Worm (Caenorhabditis elegans) whole organism, L4 larva: Measurements from ENCODE around the gene lurp-3.

Source experiments
- R02D3.7 ChIP-seq: fragments of 150-350 bp; sonication (generic microtip); optimal IDR thresholded peaks from 3 replicates; lab custom pipeline; 2014; ENCODE audit warnings: missing biosample characterization, missing genetic modification characterization
- T20F7.1 ChIP-seq: fragments of 200-800 bp; sonication (Bioruptor generic); optimal IDR thresholded peaks from 2 replicates; lab custom pipeline; 2018; ENCODE audit warnings: mild to moderate bottlenecking, missing genetic modification characterization, missing compliant biosample characterization
- T26A8.4 ChIP-seq: fragments of 200-800 bp; sonication (Bioruptor generic); IDR thresholded peaks from 2 replicates; pipeline ENCODE4 v1.3.6; 2022; ENCODE audit warnings: missing genetic modification characterization, missing compliant biosample characterization
- ZK546.5 ChIP-seq, 2 experiments: sonication (generic microtip); optimal IDR thresholded peaks; 2 replicates each; lab custom pipeline; 2017; ENCODE audit warnings: missing biosample characterization in 2 of 2, missing genetic modification characterization in 2 of 2
- aha-1 ChIP-seq: fragments of 150-350 bp; peaks from one replicate; lab custom pipeline; 2014; ENCODE audit warnings: missing biosample characterization, missing genetic modification characterization
- aly-2 ChIP-seq: sonication (generic microtip); optimal IDR thresholded peaks from 2 replicates; lab custom pipeline; 2018; ENCODE audit warnings: missing biosample characterization, missing genetic modification characterization
- ama-1 ChIP-seq: fragments of 150-350 bp; optimal IDR thresholded peaks from 2 replicates; lab custom pipeline; 2014; ENCODE audit warnings: inconsistent platforms, mixed read lengths
- arid-1 ChIP-seq: fragments of 200-800 bp; sonication (Bioruptor generic); conservative IDR thresholded peaks from 2 replicates; pipeline ENCODE4 v1.3.6; 2022; ENCODE audit warnings: missing genetic modification reagents, missing genetic modification characterization, missing compliant biosample characterization
- ces-1 ChIP-seq: fragments of 150-350 bp; sonication (generic microtip); optimal IDR thresholded peaks from 4 replicates; lab custom pipeline; 2014; ENCODE audit warnings: missing biosample characterization, missing genetic modification reagents, missing genetic modification characterization
- daf-16 ChIP-seq, 3 experiments: sonication (generic microtip); optimal IDR thresholded peaks; 2 replicates each; lab custom pipeline; 2016 to 2017; ENCODE audit warnings: missing genetic modification characterization in 3 of 3, missing genetic modification reagents in 3 of 3, mild to moderate bottlenecking in 2 of 3, missing compliant biosample characterization in 2 of 3, missing biosample characterization in 1 of 3, moderate library complexity in 1 of 3
- daf-8 ChIP-seq: fragments of 200-800 bp; sonication (Bioruptor generic); IDR thresholded peaks from 2 replicates; pipeline ENCODE4 v1.3.6; 2022; ENCODE audit warnings: missing genetic modification characterization, missing compliant biosample characterization
- dmd-6 ChIP-seq: fragments of 200-800 bp; sonication (Bioruptor generic); IDR thresholded peaks from 2 replicates; pipeline ENCODE4 v1.3.6; 2022; ENCODE audit warnings: missing genetic modification reagents, missing genetic modification characterization, missing compliant biosample characterization
- dmd-8 ChIP-seq: fragments of 200-800 bp; sonication (Bioruptor generic); IDR thresholded peaks from 2 replicates; pipeline ENCODE4 v1.3.6; 2022; ENCODE audit warnings: missing genetic modification characterization, missing compliant biosample characterization
- dve-1 ChIP-seq: sonication (generic microtip); optimal IDR thresholded peaks from 2 replicates; lab custom pipeline; 2017; ENCODE audit warnings: antibody characterized with exemption, mild to moderate bottlenecking, missing genetic modification characterization, missing compliant biosample characterization; ENCODE audit not compliant: insufficient read depth
- fos-1 ChIP-seq: fragments of 150-350 bp; optimal IDR thresholded peaks from 2 replicates; lab custom pipeline; 2014; ENCODE audit warnings: missing biosample characterization, missing genetic modification characterization
- hif-1 ChIP-seq, 2 experiments: sonication (generic microtip); optimal IDR thresholded peaks; 2 replicates each; lab custom pipeline; 2016 to 2017; ENCODE audit warnings: missing compliant biosample characterization in 2 of 2, missing genetic modification characterization in 2 of 2, missing genetic modification reagents in 2 of 2, missing genotype in 2 of 2, mild to moderate bottlenecking in 1 of 2
- hlh-11 ChIP-seq: fragments of 200-800 bp; sonication (Bioruptor generic); optimal IDR thresholded peaks from 2 replicates; lab custom pipeline; 2018; ENCODE audit warnings: mild to moderate bottlenecking, missing genetic modification characterization, missing compliant biosample characterization
- jun-1 ChIP-seq: fragments of 150-350 bp; optimal IDR thresholded peaks from 2 replicates; lab custom pipeline; 2014; ENCODE audit warnings: missing biosample characterization, missing genetic modification reagents, missing genetic modification characterization
- lim-7 ChIP-seq: fragments of 200-800 bp; sonication (Bioruptor generic); IDR thresholded peaks from 2 replicates; pipeline ENCODE4 v1.3.6; 2022; ENCODE audit warnings: missing genetic modification characterization, missing compliant biosample characterization
- lin-38 ChIP-seq: fragments of 200-800 bp; sonication (Bioruptor generic); IDR thresholded peaks from 2 replicates; pipeline ENCODE4 v1.3.6; 2022; ENCODE audit warnings: missing genetic modification reagents, missing genetic modification characterization, missing compliant biosample characterization
- lin-39 ChIP-seq: fragments of 150-350 bp; optimal IDR thresholded peaks from 2 replicates; lab custom pipeline; 2014; ENCODE audit warnings: missing biosample characterization, missing genetic modification reagents, missing genetic modification characterization
- mdl-1 ChIP-seq, 2 experiments: fragments of 150-350 bp in 1 of 2; sonication (generic microtip) in 1 of 2; optimal IDR thresholded peaks; 2 replicates each; lab custom pipeline; 2014 to 2017; ENCODE audit warnings: missing biosample characterization in 2 of 2, missing genetic modification characterization in 2 of 2
- mdt-29 ChIP-seq: fragments of 200-800 bp; sonication (Bioruptor generic); IDR thresholded peaks from 2 replicates; pipeline ENCODE4 v1.3.6; 2022; ENCODE audit warnings: missing genetic modification reagents, missing genetic modification characterization, missing compliant biosample characterization
- mep-1 ChIP-seq: fragments of 150-350 bp; sonication (generic microtip); optimal IDR thresholded peaks from 3 replicates; lab custom pipeline; 2014; ENCODE audit warnings: missing biosample characterization, missing genetic modification characterization
- mes-2 ChIP-seq: sonication (generic microtip); optimal IDR thresholded peaks from 2 replicates; lab custom pipeline; 2016; ENCODE audit warnings: missing genotype, mild to moderate bottlenecking, missing genetic modification characterization, missing compliant biosample characterization; ENCODE audit not compliant: poor library complexity, severe bottlenecking
- nhr-11 ChIP-seq: fragments of 150-350 bp; optimal IDR thresholded peaks from 2 replicates; lab custom pipeline; 2014; ENCODE audit warnings: missing biosample characterization, missing genetic modification characterization
- nhr-111 ChIP-seq: fragments of 200-800 bp; sonication (Bioruptor generic); optimal IDR thresholded peaks from 2 replicates; lab custom pipeline; 2018; ENCODE audit warnings: mild to moderate bottlenecking, missing genetic modification characterization, missing compliant biosample characterization
- nhr-237 ChIP-seq: sonication (generic microtip); optimal IDR thresholded peaks from 2 replicates; lab custom pipeline; 2017; ENCODE audit warnings: missing biosample characterization, missing genetic modification characterization
- nhr-42 ChIP-seq: fragments of 200-800 bp; sonication (Bioruptor generic); IDR thresholded peaks from 2 replicates; pipeline ENCODE4 v1.3.6; 2022; ENCODE audit warnings: missing genetic modification characterization, missing compliant biosample characterization
- nhr-6 ChIP-seq: fragments of 150-350 bp; optimal IDR thresholded peaks from 2 replicates; lab custom pipeline; 2014; ENCODE audit warnings: missing biosample characterization, missing genetic modification characterization
- pha-4 ChIP-seq, 2 experiments: fragments of 150-350 bp in 1 of 2; fragments of 200-800 bp in 1 of 2; sonication (Bioruptor generic) in 1 of 2; IDR thresholded peaks in 1 of 2; optimal IDR thresholded peaks in 1 of 2; 2 replicates each; pipeline versions ENCODE4 v1.3.6 to Lab custom; 2014 to 2022; ENCODE audit warnings: missing genetic modification characterization in 2 of 2, missing genetic modification reagents in 2 of 2, missing biosample characterization in 1 of 2, missing compliant biosample characterization in 1 of 2
- spr-1 ChIP-seq: sonication (generic microtip); optimal IDR thresholded peaks from 2 replicates; lab custom pipeline; 2016; ENCODE audit warnings: mild to moderate bottlenecking, missing genetic modification characterization, missing compliant biosample characterization
- tra-1 ChIP-seq: fragments of 200-800 bp; sonication (Bioruptor generic); IDR thresholded peaks from 2 replicates; pipeline ENCODE4 v1.3.6; 2022; ENCODE audit warnings: missing genetic modification reagents, missing genetic modification characterization, missing compliant biosample characterization
- zfp-2 ChIP-seq: sonication (generic microtip); optimal IDR thresholded peaks from 2 replicates; lab custom pipeline; 2016; ENCODE audit warnings: mild to moderate bottlenecking, missing genetic modification characterization, missing compliant biosample characterization
- ztf-7 ChIP-seq: fragments of 150-350 bp; optimal IDR thresholded peaks from 2 replicates; lab custom pipeline; 2014; ENCODE audit warnings: missing biosample characterization, missing genetic modification characterization

lurp-3 gene

DNA sequence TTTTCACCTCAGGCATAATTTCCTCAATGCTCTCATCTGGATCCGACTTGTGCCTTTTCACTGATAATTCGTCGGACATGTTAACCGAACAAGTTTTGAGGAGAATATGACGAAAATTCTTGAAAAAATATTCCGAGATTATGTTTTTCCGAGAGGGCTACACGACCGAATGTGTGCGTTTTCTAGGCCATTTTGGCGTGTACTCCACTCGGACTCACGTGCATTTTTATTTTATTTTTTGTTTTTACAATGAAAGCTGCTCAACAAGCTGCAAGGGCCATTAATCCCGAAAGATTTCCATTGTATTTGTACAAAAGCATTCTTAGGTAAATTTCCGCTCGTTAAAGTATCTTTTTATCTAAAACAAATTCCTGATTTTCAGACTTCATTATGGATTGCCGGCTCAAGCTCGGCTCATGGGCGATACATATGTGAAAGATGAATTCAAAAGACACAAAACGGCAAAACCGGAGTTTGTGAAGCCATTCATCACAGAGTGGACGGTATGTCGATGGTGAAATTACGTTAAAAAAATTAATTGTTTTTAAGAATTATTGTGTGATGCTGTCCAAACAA lies 12.7 kb downstream of the lurp-3 start, which contains the start of the genes F25H9.6 and F25H9.7 (continued):
- TF ChIP-seq nhr-11 (peak; percentile 54), T20F7.1 (peak; percentile 78), tra-1 (GFP tag; lab: Robert Waterston, UW) (peak; percentile 79; the same call in 1 of the 2 replicates), T26A8.4 (GFP tag; lab: Robert Waterston, UW) (peak; percentile 84), jun-1 (tag; lab: Kevin White, UChicago) (no peak), nhr-111 (GFP tag; lab: Kevin White, UChicago) (peak; percentile 45), ces-1 (no peak), mdl-1 (tag; optimal IDR thresholded peaks at IDR 0.05; lab: Kevin White, UChicago) (peak; percentile 72 to 91), zfp-2 (tag; lab: Kevin White, UChicago) (no peak), dmd-6 (GFP tag; lab: Robert Waterston, UW) (peak; percentile 93), lin-38 (GFP tag; lab: Robert Waterston, UW) (peak; percentile 79), nhr-42 (no peak), mdt-29 (peak; percentile 69; the same call in 1 of the 2 replicates), pha-4 (GFP tag; IDR thresholded peaks at IDR 0.05; lab: Robert Waterston, UW) (peak; percentile 36; the same call in 1 of the 2 replicates), pha-4 (tag; optimal IDR thresholded peaks at IDR 0.05; lab: Kevin White, UChicago) (no peak), nhr-237 (tag; lab: Kevin White, UChicago) (no peak), hif-1 (tag; optimal IDR thresholded peaks at IDR 0.05; lab: Kevin White, UChicago) (peak; percentile 2 to 96), dmd-8 (GFP tag; lab: Robert Waterston, UW) (0 out of 2 replicates have a peak, but pooled peaks have one; percentile 12), daf-8 (GFP tag; lab: Robert Waterston, UW) (no peak), ZK546.5 (tag; optimal IDR thresholded peaks at IDR 0.05; lab: Kevin White, UChicago) (no peak), lin-39 (tag; lab: Kevin White, UChicago) (no peak), dve-1 (tag; lab: Kevin White, UChicago) (peak; percentile 81), hlh-11 (tag; lab: Kevin White, UChicago) (peak; percentile 66), mep-1 (tag; lab: Kevin White, UChicago) (peak; percentile 65)
- TF ChIP-seq, all 104 proteins: peak for 57

DNA sequence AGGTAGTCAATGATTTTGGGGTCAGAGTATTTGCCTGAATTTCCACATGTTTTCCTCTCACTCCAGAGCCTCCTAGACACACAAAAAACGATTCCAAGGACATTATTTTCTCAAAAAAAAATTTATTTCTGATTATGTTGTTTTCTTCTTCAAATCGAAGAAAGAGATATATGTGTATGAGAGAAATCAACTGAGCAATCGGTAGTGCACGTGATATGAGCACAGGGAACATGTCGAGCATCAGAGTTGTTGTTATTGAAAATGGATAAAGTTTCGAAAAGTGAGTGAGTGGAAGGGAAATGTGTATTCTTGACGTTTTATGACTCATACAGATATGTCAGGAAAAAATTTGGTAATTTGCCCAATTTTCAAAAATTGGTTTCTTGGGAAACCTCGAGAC lies 16.5 kb downstream of the lurp-3 start:
- TF ChIP-seq daf-16 (GFP tag; optimal IDR thresholded peaks at IDR 0.05; lab: Kevin White, UChicago): peak in 1 of 2 experiments; percentile 59
- TF ChIP-seq daf-16 (tag; optimal IDR thresholded peaks at IDR 0.05; lab: Kevin White, UChicago): no peak
- no peak for TF ChIP-seq hif-1 (tag; optimal IDR thresholded peaks at IDR 0.05; lab: Kevin White, UChicago)
- TF ChIP-seq lim-7 (GFP tag; lab: Robert Waterston, UW): no peak
- no peak for TF ChIP-seq zfp-2 (tag; lab: Kevin White, UChicago)
- no peak for TF ChIP-seq ztf-7 (tag; lab: Kevin White, UChicago)
- no peak for TF ChIP-seq fos-1 (tag; lab: Kevin White, UChicago)
- TF ChIP-seq nhr-11: peak; percentile 14
- no peak for TF ChIP-seq spr-1 (tag; lab: Kevin White, UChicago)
- TF ChIP-seq nhr-6 (tag; lab: Kevin White, UChicago): no peak
- no peak for TF ChIP-seq R02D3.7 (tag; lab: Kevin White, UChicago)
- no peak for TF ChIP-seq mes-2 (tag; lab: Kevin White, UChicago)
- TF ChIP-seq ama-1 (lab: Kevin White, UChicago): no peak

- TF ChIP-seq aly-2 (tag; lab: Kevin White, UChicago): no peak
- peak in 1 of 2 experiments; percentile 94 for TF ChIP-seq daf-16 (GFP tag; optimal IDR thresholded peaks at IDR 0.05; lab: Kevin White, UChicago)
- TF ChIP-seq daf-16 (tag; optimal IDR thresholded peaks at IDR 0.05; lab: Kevin White, UChicago): no peak
- TF ChIP-seq nhr-6 (tag; lab: Kevin White, UChicago): no peak
- TF ChIP-seq arid-1 (GFP tag; lab: Robert Waterston, UW): no peak
- peak; percentile 49 for TF ChIP-seq nhr-11
- no peak for TF ChIP-seq aha-1
Observed at ce11 chrV:13473467-13473866, 17.9 kb downstream of the lurp-3 start, which contains the start of gene T10G3.1. Gene T10G3.1, minus strand, starts transcription at chrV:13473679.
